Worm (Caenorhabditis elegans) whole organism, L3 larva: ENCODE results near the gene Y82E9BL.19.

Experiments used
- egl-5 ChIP-seq: fragments of 150-350 bp; optimal IDR thresholded peaks from 2 replicates; lab custom pipeline; 2017; ENCODE audit warnings: missing biosample characterization, missing genetic modification reagents, missing genetic modification characterization, inconsistent platforms
- elt-2 ChIP-seq: sonication (generic microtip); optimal IDR thresholded peaks from 2 replicates; lab custom pipeline; 2016; ENCODE audit warnings: missing genetic modification reagents, mild to moderate bottlenecking, missing genetic modification characterization, missing compliant biosample characterization
- ztf-4 ChIP-seq: fragments of 150-350 bp; optimal IDR thresholded peaks from 2 replicates; lab custom pipeline; 2014; ENCODE audit warnings: missing biosample characterization, missing genetic modification characterization

DNA sequence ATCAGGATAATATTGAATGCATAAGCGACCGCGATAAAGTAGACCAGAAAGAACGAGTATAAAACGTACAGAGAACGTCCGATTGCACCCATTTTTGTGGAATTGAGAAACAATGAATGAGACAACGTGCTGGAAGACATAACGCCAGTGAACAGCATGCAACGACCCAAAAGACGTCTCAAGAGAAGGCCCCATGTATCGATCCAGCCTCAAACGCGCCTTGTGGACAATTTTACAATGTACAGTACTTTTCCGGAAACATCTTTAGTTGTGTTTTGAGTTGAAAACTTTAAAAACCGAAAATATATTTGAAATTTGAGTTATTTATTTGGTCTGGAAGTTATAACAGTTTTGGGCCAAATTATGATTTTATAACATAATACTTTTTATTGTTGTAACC, 18.9 kb downstream of the Y82E9BL.19 start, which contains the start of gene Y82E9BL.3:
- no peak for TF ChIP-seq elt-2
- TF ChIP-seq ztf-4 (tag; lab: Kevin White, UChicago), result no peak
- TF ChIP-seq egl-5 (tag; lab: Kevin White, UChicago), result no peak
